Worm (Caenorhabditis elegans) whole organism, early embryonic: Measurements from ENCODE around the gene C28H8.2.

Source experiments
- B0310.2 ChIP-seq: sonication (generic microtip); optimal IDR thresholded peaks from 2 replicates; lab custom pipeline; 2016; ENCODE audit warnings: mild to moderate bottlenecking, missing genetic modification characterization, missing compliant biosample characterization
- F13C5.2 ChIP-seq: sonication (generic microtip); optimal IDR thresholded peaks from 2 replicates; lab custom pipeline; 2017; ENCODE audit warnings: mild to moderate bottlenecking, missing genetic modification characterization, inconsistent platforms, missing compliant biosample characterization
- aly-1 ChIP-seq: sonication (generic microtip); optimal IDR thresholded peaks from 2 replicates; lab custom pipeline; 2016; ENCODE audit warnings: missing genetic modification characterization, missing compliant biosample characterization
- ama-1 ChIP-seq: fragments of 150-350 bp; optimal IDR thresholded peaks from 2 replicates; lab custom pipeline; 2014
- ceh-13 ChIP-seq: fragments of 200-800 bp; sonication (Bioruptor generic); optimal IDR thresholded peaks from 2 replicates; lab custom pipeline; 2018; ENCODE audit warnings: mild to moderate bottlenecking, missing genetic modification characterization, missing compliant biosample characterization
- ceh-36 ChIP-seq: sonication (generic microtip); optimal IDR thresholded peaks from 2 replicates; lab custom pipeline; 2016; ENCODE audit warnings: missing genetic modification characterization, inconsistent platforms, missing compliant biosample characterization
- ets-7 ChIP-seq: sonication (generic microtip); optimal IDR thresholded peaks from 2 replicates; lab custom pipeline; 2016; ENCODE audit warnings: missing genotype, missing genetic modification characterization, missing compliant biosample characterization
- flt-1 ChIP-seq: fragments of 200-800 bp; sonication (Bioruptor generic); IDR thresholded peaks from 2 replicates; pipeline ENCODE4 v1.3.6; 2022; ENCODE audit warnings: missing genetic modification characterization, missing compliant biosample characterization
- hmbx-1 ChIP-seq: sonication (generic microtip); optimal IDR thresholded peaks from 2 replicates; lab custom pipeline; 2016; ENCODE audit warnings: mild to moderate bottlenecking, missing genetic modification characterization, missing compliant biosample characterization
- hmg-4 ChIP-seq: fragments of 200-800 bp; sonication (Bioruptor generic); optimal IDR thresholded peaks from 2 replicates; lab custom pipeline; 2018; ENCODE audit warnings: mild to moderate bottlenecking, missing genetic modification characterization, missing compliant biosample characterization
- hnd-1 ChIP-seq: sonication (generic microtip); optimal IDR thresholded peaks from 2 replicates; lab custom pipeline; 2016; ENCODE audit warnings: missing genetic modification characterization, missing compliant biosample characterization
- pes-1 ChIP-seq: fragments of 200-800 bp; sonication (Bioruptor generic); IDR thresholded peaks from 2 replicates; pipeline ENCODE4 v1.3.6; 2022; ENCODE audit warnings: missing genetic modification reagents, missing genetic modification characterization, missing compliant biosample characterization
- scrt-1 ChIP-seq: fragments of 200-800 bp; sonication (Bioruptor generic); IDR thresholded peaks from 2 replicates; pipeline ENCODE4 v1.3.6; 2022; ENCODE audit warnings: missing genetic modification characterization, missing compliant biosample characterization
- sea-1 ChIP-seq: fragments of 200-800 bp; sonication (Bioruptor generic); conservative IDR thresholded peaks from 2 replicates; pipeline ENCODE4 v1.3.6; 2022; ENCODE audit warnings: missing genetic modification characterization, missing compliant biosample characterization
- tbx-11 ChIP-seq: fragments of 200-800 bp; sonication (Bioruptor generic); IDR thresholded peaks from 2 replicates; pipeline ENCODE4 v1.3.6; 2022; ENCODE audit warnings: missing genetic modification characterization, missing compliant biosample characterization
- tbx-37 ChIP-seq: fragments of 200-800 bp; sonication (Bioruptor generic); conservative IDR thresholded peaks from 2 replicates; pipeline ENCODE4 v1.3.6; 2022; ENCODE audit warnings: missing genetic modification reagents, missing genetic modification characterization, missing compliant biosample characterization
- tra-4 ChIP-seq: sonication (generic microtip); optimal IDR thresholded peaks from 2 replicates; lab custom pipeline; 2017; ENCODE audit warnings: missing genetic modification characterization, missing compliant biosample characterization

The C28H8.2 gene

ce11 chrIII:5876140-5876675, 43.9 kb upstream of the C28H8.2 start, which contains the start of gene aldo-2:
TSS of gene aldo-2 (minus strand) at chrIII:5876625.
- TF ChIP-seq flt-1 (GFP tag; lab: Robert Waterston, UW) (no peak), sea-1 (GFP tag; lab: Robert Waterston, UW) (no peak), aly-1 (tag; lab: Kevin White, UChicago) (no peak), hmbx-1 (tag; lab: Kevin White, UChicago) (no peak), ama-1 (lab: Kevin White, UChicago) (no peak), pes-1 (no peak), scrt-1 (GFP tag; lab: Robert Waterston, UW) (no peak)

ce11 chrIII:5876867-5877641, 43.1 kb upstream of the C28H8.2 start:
- TF ChIP-seq ceh-13 (no peak), scrt-1 (GFP tag; lab: Robert Waterston, UW) (no peak), pes-1 (no peak), B0310.2 (tag; lab: Kevin White, UChicago) (no peak), tbx-11 (GFP tag; lab: Robert Waterston, UW) (no peak), hmg-4 (GFP tag; lab: Kevin White, UChicago) (no peak), sea-1 (GFP tag; lab: Robert Waterston, UW) (no peak), ets-7 (no peak), hnd-1 (tag; lab: Kevin White, UChicago) (no peak), tbx-37 (GFP tag; lab: Robert Waterston, UW) (no peak), aly-1 (tag; lab: Kevin White, UChicago) (no peak), ama-1 (lab: Kevin White, UChicago) (no peak), hmbx-1 (tag; lab: Kevin White, UChicago) (no peak), flt-1 (GFP tag; lab: Robert Waterston, UW) (no peak), F13C5.2 (no peak), ceh-36 (tag; lab: Kevin White, UChicago) (no peak), tra-4 (no peak)

ce11 chrIII:5878215-5878614, 41.9 kb upstream of the C28H8.2 start, which contains the start of the genes mig-21 and F01F1.2:
TSS of gene mig-21 (minus strand) at chrIII:5878380.
TSS of gene F01F1.2 (plus strand) at chrIII:5878554.
- TF ChIP-seq sea-1 (GFP tag; lab: Robert Waterston, UW) (no peak), tbx-37 (GFP tag; lab: Robert Waterston, UW) (no peak), ets-7 (no peak), hmg-4 (GFP tag; lab: Kevin White, UChicago) (no peak), tra-4 (no peak), B0310.2 (tag; lab: Kevin White, UChicago) (no peak), aly-1 (tag; lab: Kevin White, UChicago) (no peak), ama-1 (lab: Kevin White, UChicago) (no peak), pes-1 (no peak), tbx-11 (GFP tag; lab: Robert Waterston, UW) (no peak), ceh-13 (no peak), hnd-1 (tag; lab: Kevin White, UChicago) (no peak)

DNA sequence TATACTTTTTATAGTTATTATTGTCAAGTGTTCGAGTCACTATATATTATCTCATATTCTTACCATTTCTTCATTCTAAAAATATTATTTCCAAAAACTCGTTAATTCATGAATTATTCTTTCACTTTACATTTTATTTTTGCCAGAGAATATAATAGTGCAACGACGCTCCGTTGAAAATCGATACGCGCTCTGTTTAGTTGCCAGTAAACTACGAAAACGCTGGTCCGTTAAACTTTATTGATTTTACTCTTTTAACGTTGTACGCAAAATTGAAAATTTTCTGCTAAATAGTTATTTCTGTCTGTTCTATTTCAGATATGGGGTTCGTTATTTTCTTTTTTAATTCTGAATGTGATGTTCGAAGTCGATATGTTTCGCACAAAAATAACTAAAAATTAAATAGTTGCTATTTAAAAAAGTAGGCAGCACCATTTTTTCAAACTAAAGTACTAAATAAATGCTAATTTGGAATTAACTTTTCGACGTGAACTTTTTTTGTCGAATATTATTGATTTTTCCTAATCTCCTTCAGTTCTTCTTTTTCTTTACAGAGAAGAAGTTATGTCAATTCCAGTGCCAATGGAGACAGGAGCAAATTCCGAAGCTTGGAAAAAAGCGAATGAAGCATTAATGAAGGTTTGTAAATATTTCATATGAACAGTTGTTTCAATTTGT, 40.7 kb upstream of the C28H8.2 start, which contains the start of gene hpo-10:
TSS of gene hpo-10 (plus strand) at position 199 of the 678 bp plus-strand sequence.
- no peak for TF ChIP-seq hnd-1 (tag; lab: Kevin White, UChicago)
- no peak for TF ChIP-seq scrt-1 (GFP tag; lab: Robert Waterston, UW)
- TF ChIP-seq tbx-37 (GFP tag; lab: Robert Waterston, UW): no peak
- no peak for TF ChIP-seq sea-1 (GFP tag; lab: Robert Waterston, UW)
- no peak for TF ChIP-seq flt-1 (GFP tag; lab: Robert Waterston, UW)
- no peak for TF ChIP-seq hmg-4 (GFP tag; lab: Kevin White, UChicago)
- TF ChIP-seq aly-1 (tag; lab: Kevin White, UChicago): no peak
- no peak for TF ChIP-seq hmbx-1 (tag; lab: Kevin White, UChicago)
- TF ChIP-seq ceh-36 (tag; lab: Kevin White, UChicago): no peak
- no peak for TF ChIP-seq pes-1
- TF ChIP-seq ama-1 (lab: Kevin White, UChicago): no peak
- TF ChIP-seq tbx-11 (GFP tag; lab: Robert Waterston, UW): no peak
- no peak for TF ChIP-seq tra-4
- TF ChIP-seq ceh-13: no peak
- no peak for TF ChIP-seq ets-7

- TF ChIP-seq ama-1 (lab: Kevin White, UChicago) (peak; percentile 14), tra-4 (no peak)
These were observed 37.8 kb upstream of the C28H8.2 start for ce11 chrIII:5882284-5882683.

DNA sequence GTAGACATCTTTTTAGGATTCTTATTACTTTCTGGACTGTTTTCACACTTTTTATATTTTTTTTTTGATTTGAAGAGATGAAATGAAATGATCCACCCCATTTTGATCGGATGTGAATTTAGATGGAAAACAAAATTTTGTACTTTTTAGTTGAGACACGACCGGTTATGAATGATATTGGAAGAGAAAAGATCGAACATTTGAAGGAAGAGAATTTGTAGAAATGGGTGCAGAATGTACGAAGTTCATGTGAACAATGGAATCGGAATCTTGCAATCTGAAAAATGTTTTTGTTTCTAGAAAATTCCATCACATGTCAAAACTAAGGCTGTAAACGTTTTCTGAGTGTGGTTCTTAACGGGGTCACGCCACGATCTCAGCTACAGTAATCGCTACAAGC, 37.3 kb upstream of the C28H8.2 start, which contains the start of gene F01F1.14:
TSS of gene F01F1.14 (minus strand) at position 101 of the 400 bp plus-strand sequence.
- TF ChIP-seq hnd-1 (tag; lab: Kevin White, UChicago) (no peak), aly-1 (tag; lab: Kevin White, UChicago) (no peak), tbx-37 (GFP tag; lab: Robert Waterston, UW) (no peak), ama-1 (lab: Kevin White, UChicago) (no peak), tra-4 (no peak), ets-7 (no peak), F13C5.2 (no peak), pes-1 (no peak), sea-1 (GFP tag; lab: Robert Waterston, UW) (no peak), tbx-11 (GFP tag; lab: Robert Waterston, UW) (no peak), ceh-13 (no peak), hmbx-1 (tag; lab: Kevin White, UChicago) (no peak), hmg-4 (GFP tag; lab: Kevin White, UChicago) (no peak), B0310.2 (tag; lab: Kevin White, UChicago) (no peak), ceh-36 (tag; lab: Kevin White, UChicago) (no peak), flt-1 (GFP tag; lab: Robert Waterston, UW) (no peak), scrt-1 (GFP tag; lab: Robert Waterston, UW) (no peak)
